Worm (Caenorhabditis elegans) whole organism, L4/young adult: ENCODE measurements around the gene R07C12.3.
A peak's percentile ranks its signal among the peaks of the same experiment; 100 is the strongest.
"Not testable (repeated sequence)": the region's sequence is repeated elsewhere in the genome, so short reads cannot be mapped to it uniquely, and the experiment has no call there.

Experiments used
- W03F9.2 ChIP-seq: fragments of 150-350 bp; optimal IDR thresholded peaks from 2 replicates; lab custom pipeline; 2014; ENCODE audit warnings: missing biosample characterization, missing genetic modification characterization
- dao-5 ChIP-seq: sonication (generic microtip); optimal IDR thresholded peaks from 2 replicates; lab custom pipeline; 2016; ENCODE audit warnings: missing genotype, missing genetic modification characterization, moderate library complexity, missing compliant biosample characterization
- him-1 ChIP-seq: sonication (generic microtip); optimal IDR thresholded peaks from 2 replicates; lab custom pipeline; 2016; ENCODE audit warnings: missing genotype, missing genetic modification reagents, missing genetic modification characterization, missing compliant biosample characterization

R07C12.3 gene

ce11 chrIV:4137472-4137871 lies 7.4 kb upstream of the R07C12.3 start, which contains the start of gene F49F1.9:
TSS of gene F49F1.9 (minus strand) at chrIV:4137572.
- TF ChIP-seq dao-5 (tag; lab: Kevin White, UChicago) (no peak), him-1 (tag; lab: Kevin White, UChicago) (no peak), W03F9.2 (no peak)

- TF ChIP-seq dao-5 (tag; lab: Kevin White, UChicago): no peak
- TF ChIP-seq W03F9.2: no peak
- no peak for TF ChIP-seq him-1 (tag; lab: Kevin White, UChicago)
Observed at ce11 chrIV:4139022-4139421, 5.9 kb upstream of the R07C12.3 start, which contains the start of gene F49F1.10. TSS of gene F49F1.10 (minus strand) at chrIV:4139122.

- TF ChIP-seq dao-5 (tag; lab: Kevin White, UChicago) (no peak), him-1 (tag; lab: Kevin White, UChicago) (no peak), W03F9.2 (no peak)
Observed at ce11 chrIV:4140265-4140664, 4.6 kb upstream of the R07C12.3 start, which contains the start of gene F49F1.18. TSS of gene F49F1.18 (minus strand) at chrIV:4140365.

ce11 chrIV:4141311-4141710 lies 3.6 kb upstream of the R07C12.3 start, which contains the start of gene F49F1.11:
TSS of gene F49F1.11 (minus strand) at chrIV:4141411.
- TF ChIP-seq dao-5 (tag; lab: Kevin White, UChicago): no peak
- no peak for TF ChIP-seq him-1 (tag; lab: Kevin White, UChicago)
- TF ChIP-seq W03F9.2: no peak

ce11 chrIV:4142986-4143385 lies 1.9 kb upstream of the R07C12.3 start, which contains the start of gene F49F1.12:
TSS of gene F49F1.12 (minus strand) at chrIV:4143086.
- not testable (repeated sequence) for TF ChIP-seq dao-5 (tag; lab: Kevin White, UChicago); W03F9.2; him-1 (tag; lab: Kevin White, UChicago)

ce11 chrIV:4147891-4148290 lies 3.0 kb downstream of the R07C12.3 start:
- TF ChIP-seq him-1 (tag; lab: Kevin White, UChicago): no peak

ce11 chrIV:4150138-4150537 lies 5.3 kb downstream of the R07C12.3 start:
- TF ChIP-seq him-1 (tag; lab: Kevin White, UChicago) (no peak), dao-5 (tag; lab: Kevin White, UChicago) (no peak), W03F9.2 (no peak)

- TF ChIP-seq him-1 (tag; lab: Kevin White, UChicago) (no peak), W03F9.2 (no peak), dao-5 (tag; lab: Kevin White, UChicago) (no peak)
Observed at ce11 chrIV:4152143-4152542, 7.3 kb downstream of the R07C12.3 start, which contains the start of the genes K08D10.10 and R07C12.1. TSS of gene K08D10.10 (plus strand) at chrIV:4152235. TSS of gene R07C12.1 (plus strand) at chrIV:4152456.

ce11 chrIV:4154641-4155040 lies 9.8 kb downstream of the R07C12.3 start, which contains the start of gene K08D10.14:
TSS of gene K08D10.14 (plus strand) at chrIV:4154941.
- TF ChIP-seq W03F9.2 (no peak), him-1 (tag; lab: Kevin White, UChicago) (no peak), dao-5 (tag; lab: Kevin White, UChicago) (no peak)

ce11 chrIV:4162121-4162520 lies 17.2 kb downstream of the R07C12.3 start, which contains the start of gene scrm-5:
TSS of gene scrm-5 (plus strand) at chrIV:4162421.
- no peak for TF ChIP-seq dao-5 (tag; lab: Kevin White, UChicago)
- no peak for TF ChIP-seq W03F9.2
- no peak for TF ChIP-seq him-1 (tag; lab: Kevin White, UChicago)

- TF ChIP-seq him-1 (tag; lab: Kevin White, UChicago) (no peak), dao-5 (tag; lab: Kevin White, UChicago) (no peak), W03F9.2 (no peak)
Observed at ce11 chrIV:4164392-4164791, 19.5 kb downstream of the R07C12.3 start, which contains the start of gene scrm-8. TSS of gene scrm-8 (plus strand) at chrIV:4164692.

- TF ChIP-seq dao-5 (tag; lab: Kevin White, UChicago) (no peak), him-1 (tag; lab: Kevin White, UChicago) (no peak), W03F9.2 (no peak)
Observed at ce11 chrIV:4167296-4167695, 22.4 kb downstream of the R07C12.3 start.

- TF ChIP-seq W03F9.2 (peak; percentile 64), him-1 (tag; lab: Kevin White, UChicago) (no peak), dao-5 (tag; lab: Kevin White, UChicago) (no peak)
Observed at ce11 chrIV:4171531-4172163, 26.8 kb downstream of the R07C12.3 start, which contains the start of the genes K08D10.13 and rnp-2. TSS of gene K08D10.13 (minus strand) at chrIV:4171581. TSS of gene rnp-2 (plus strand) at chrIV:4172076.

- TF ChIP-seq dao-5 (tag; lab: Kevin White, UChicago) (no peak), W03F9.2 (no peak), him-1 (tag; lab: Kevin White, UChicago) (no peak)
Observed at ce11 chrIV:4172242-4172641, 27.4 kb downstream of the R07C12.3 start.
